Worm (Caenorhabditis elegans) whole organism, L2 larva: ENCODE data around the gene T06A1.5.

ENCODE experiments used
- C34F6.9 ChIP-seq: fragments of 150-350 bp; optimal IDR thresholded peaks from 2 replicates; lab custom pipeline; 2014; ENCODE audit warnings: missing biosample characterization, missing genetic modification characterization
- F13H6.1 ChIP-seq: sonication (generic microtip); optimal IDR thresholded peaks from 2 replicates; lab custom pipeline; 2016; ENCODE audit warnings: missing genetic modification characterization, missing compliant biosample characterization
- R02D3.7 ChIP-seq: fragments of 150-350 bp; optimal IDR thresholded peaks from 2 replicates; lab custom pipeline; 2014; ENCODE audit warnings: missing biosample characterization, missing genetic modification characterization
- Y55F3AM.14 ChIP-seq: fragments of 200-800 bp; sonication (Bioruptor generic); optimal IDR thresholded peaks from 2 replicates; lab custom pipeline; 2018; ENCODE audit warnings: mild to moderate bottlenecking, missing genetic modification characterization, missing compliant biosample characterization
- ZK546.5 ChIP-seq: sonication (generic microtip); optimal IDR thresholded peaks from 2 replicates; lab custom pipeline; 2017; ENCODE audit warnings: missing biosample characterization, missing genetic modification characterization
- alr-1 ChIP-seq: fragments of 150-350 bp; optimal IDR thresholded peaks from 2 replicates; lab custom pipeline; 2014; ENCODE audit warnings: missing biosample characterization, missing genetic modification characterization
- ama-1 ChIP-seq: fragments of 150-350 bp; optimal IDR thresholded peaks from 2 replicates; lab custom pipeline; 2018; ENCODE audit warnings: inconsistent platforms
- blmp-1 ChIP-seq: sonication (generic microtip); optimal IDR thresholded peaks from 2 replicates; lab custom pipeline; 2017; ENCODE audit warnings: missing genetic modification characterization, mild to moderate bottlenecking, missing compliant biosample characterization, antibody characterized with exemption, moderate library complexity; ENCODE audit not compliant: insufficient read depth
- ceh-16 ChIP-seq: fragments of 150-350 bp; optimal IDR thresholded peaks from 2 replicates; lab custom pipeline; 2014; ENCODE audit warnings: missing biosample characterization, missing genetic modification characterization
- ceh-82 ChIP-seq: fragments of 150-350 bp; optimal IDR thresholded peaks from 2 replicates; lab custom pipeline; 2014; ENCODE audit warnings: missing biosample characterization, missing genetic modification characterization
- egl-27 ChIP-seq: sonication (generic microtip); optimal IDR thresholded peaks from 3 replicates; lab custom pipeline; 2017; ENCODE audit warnings: missing biosample characterization, missing genetic modification reagents, missing genetic modification characterization
- elt-3 ChIP-seq: sonication (generic microtip); optimal IDR thresholded peaks from 2 replicates; lab custom pipeline; 2017; ENCODE audit warnings: missing biosample characterization, missing genetic modification characterization
- fos-1 ChIP-seq: fragments of 150-350 bp; optimal IDR thresholded peaks from 2 replicates; lab custom pipeline; 2014; ENCODE audit warnings: missing biosample characterization, missing genetic modification characterization
- gmeb-1 ChIP-seq: fragments of 150-350 bp; optimal IDR thresholded peaks from 2 replicates; lab custom pipeline; 2014; ENCODE audit warnings: missing biosample characterization, missing genetic modification characterization
- lin-11 ChIP-seq: fragments of 150-350 bp; sonication (generic microtip); optimal IDR thresholded peaks from 2 replicates; lab custom pipeline; 2014; ENCODE audit warnings: missing biosample characterization, missing genetic modification characterization, inconsistent platforms, mixed read lengths
- lin-13 ChIP-seq: fragments of 150-350 bp; optimal IDR thresholded peaks from 2 replicates; lab custom pipeline; 2014; ENCODE audit warnings: missing biosample characterization, missing genetic modification reagents, missing genetic modification characterization
- lsy-2 ChIP-seq, 2 experiments: fragments of 150-350 bp in 1 of 2; sonication (generic microtip) in 1 of 2; optimal IDR thresholded peaks; 2 replicates each; lab custom pipeline; 2014 to 2017; ENCODE audit warnings: missing biosample characterization in 2 of 2, missing genetic modification characterization in 2 of 2
- mab-5 ChIP-seq: fragments of 150-350 bp; optimal IDR thresholded peaks from 2 replicates; lab custom pipeline; 2014; ENCODE audit warnings: missing biosample characterization, missing genetic modification characterization
- mbf-1 ChIP-seq: sonication (generic microtip); optimal IDR thresholded peaks from 2 replicates; lab custom pipeline; 2017; ENCODE audit warnings: missing biosample characterization, missing genetic modification characterization
- mdl-1 ChIP-seq, 2 experiments: fragments of 150-350 bp in 1 of 2; sonication (generic microtip) in 1 of 2; optimal IDR thresholded peaks; 2 replicates each; lab custom pipeline; 2017; ENCODE audit warnings: missing biosample characterization in 2 of 2, missing genetic modification characterization in 2 of 2
- nhr-11 ChIP-seq: fragments of 150-350 bp; optimal IDR thresholded peaks from 2 replicates; lab custom pipeline; 2014; ENCODE audit warnings: missing biosample characterization, missing genetic modification characterization
- nhr-12 ChIP-seq: fragments of 150-350 bp; optimal IDR thresholded peaks from 2 replicates; lab custom pipeline; 2014; ENCODE audit warnings: missing biosample characterization, missing genetic modification characterization
- nhr-23 ChIP-seq: fragments of 150-350 bp; optimal IDR thresholded peaks from 2 replicates; lab custom pipeline; 2014; ENCODE audit warnings: missing biosample characterization, missing genetic modification reagents, missing genetic modification characterization
- nhr-237 ChIP-seq: fragments of 150-350 bp; optimal IDR thresholded peaks from 2 replicates; lab custom pipeline; 2014; ENCODE audit warnings: missing biosample characterization, missing genetic modification characterization
- nhr-6 ChIP-seq: fragments of 150-350 bp; optimal IDR thresholded peaks from 2 replicates; lab custom pipeline; 2014; ENCODE audit warnings: missing biosample characterization, missing genetic modification characterization
- nhr-77 ChIP-seq: fragments of 150-350 bp; optimal IDR thresholded peaks from 2 replicates; lab custom pipeline; 2014; ENCODE audit warnings: missing biosample characterization, missing genetic modification characterization
- peb-1 ChIP-seq: fragments of 150-350 bp; optimal IDR thresholded peaks from 2 replicates; lab custom pipeline; 2014; ENCODE audit warnings: missing biosample characterization, missing genetic modification characterization
- skn-1 ChIP-seq: sonication (generic microtip); optimal IDR thresholded peaks from 2 replicates; lab custom pipeline; 2017; ENCODE audit warnings: missing biosample characterization, missing genetic modification characterization
- sma-3 ChIP-seq: sonication (generic microtip); optimal IDR thresholded peaks from 2 replicates; lab custom pipeline; 2016; ENCODE audit warnings: missing genetic modification reagents, missing genetic modification characterization, missing compliant biosample characterization
- sma-9 ChIP-seq, 2 experiments: fragments of 150-350 bp in 1 of 2; sonication (generic microtip) in 1 of 2; optimal IDR thresholded peaks; 2 replicates each; lab custom pipeline; 2014 to 2016; ENCODE audit warnings: missing genetic modification characterization in 2 of 2, mild to moderate bottlenecking in 1 of 2, missing biosample characterization in 1 of 2, missing compliant biosample characterization in 1 of 2, missing genetic modification reagents in 1 of 2, moderate library complexity in 1 of 2
- snpc-4 ChIP-seq: fragments of 150-350 bp; optimal IDR thresholded peaks from 2 replicates; lab custom pipeline; 2014; ENCODE audit warnings: missing biosample characterization, missing genetic modification characterization
- unc-55 ChIP-seq: fragments of 150-350 bp; sonication (generic microtip); optimal IDR thresholded peaks from 3 replicates; lab custom pipeline; 2014; ENCODE audit warnings: missing biosample characterization, missing genetic modification reagents, missing genetic modification characterization
- ztf-1 ChIP-seq: fragments of 200-800 bp; sonication (Bioruptor generic); conservative IDR thresholded peaks from 2 replicates; pipeline ENCODE4 v1.3.6; 2022; ENCODE audit warnings: missing genetic modification characterization, missing compliant biosample characterization
- ztf-4 ChIP-seq: fragments of 150-350 bp; optimal IDR thresholded peaks from 2 replicates; lab custom pipeline; 2014; ENCODE audit warnings: missing biosample characterization, missing genetic modification characterization

Gene T06A1.5

DNA sequence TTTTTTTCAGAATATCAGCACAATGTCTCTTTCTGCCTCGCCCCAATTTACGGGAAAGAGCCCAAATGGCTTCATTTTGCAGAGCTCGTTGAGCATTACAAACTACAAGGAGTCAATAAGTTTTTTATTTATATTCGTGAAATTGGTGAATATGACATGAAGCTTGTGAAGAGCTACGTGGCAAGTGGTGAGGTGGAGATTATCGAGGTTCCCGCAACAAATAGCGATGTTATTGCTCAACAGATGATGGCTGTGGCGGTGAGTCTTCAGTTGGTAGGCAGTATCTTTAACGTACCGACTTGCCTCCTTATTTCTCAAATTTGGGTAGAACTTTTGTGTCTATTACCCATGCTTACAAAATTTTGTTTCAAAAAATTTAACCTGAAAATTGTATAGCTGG is 1.4 kb downstream of the T06A1.5 start:
- no peak for TF ChIP-seq egl-27 (tag; lab: Kevin White, UChicago)
- TF ChIP-seq ceh-16: no peak
- no peak for TF ChIP-seq nhr-12 (tag; lab: Kevin White, UChicago)
- no peak for TF ChIP-seq F13H6.1 (tag; lab: Kevin White, UChicago)
- TF ChIP-seq snpc-4 (tag; lab: Kevin White, UChicago): no peak
- no peak for TF ChIP-seq elt-3 (tag; lab: Kevin White, UChicago)
- no peak for TF ChIP-seq ama-1 (lab: Kevin White, UChicago)

DNA sequence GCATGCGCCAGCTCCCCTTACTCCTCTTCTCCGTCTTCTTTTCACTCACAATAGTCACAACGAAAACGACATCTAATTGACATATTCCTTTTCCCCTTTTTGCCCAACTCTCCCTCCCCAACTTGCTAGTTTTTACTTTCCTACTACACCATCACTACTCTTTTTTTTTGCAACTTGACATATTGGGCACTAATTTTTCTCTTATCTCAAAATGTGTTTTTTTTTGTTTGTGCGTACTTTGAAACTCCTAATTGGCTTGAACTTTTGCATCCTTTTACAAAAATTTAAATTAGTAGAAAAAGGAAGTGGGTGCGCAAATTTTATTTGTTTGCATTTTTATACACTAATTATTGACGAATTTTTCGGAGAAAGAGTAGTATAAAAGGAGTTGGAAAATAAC is 8.5 kb downstream of the T06A1.5 start:
- TF ChIP-seq sma-3 (GFP tag; lab: Kevin White, UChicago) (no peak), nhr-77 (tag; lab: Kevin White, UChicago) (no peak), nhr-237 (tag; lab: Kevin White, UChicago) (no peak), gmeb-1 (no peak), mbf-1 (no peak), C34F6.9 (no peak), nhr-23 (no peak), nhr-11 (tag; lab: Kevin White, UChicago) (no peak), peb-1 (tag; lab: Kevin White, UChicago) (no peak), skn-1 (tag; lab: Kevin White, UChicago) (no peak), alr-1 (no peak), Y55F3AM.14 (no peak), nhr-6 (tag; lab: Kevin White, UChicago) (no peak), lin-11 (no peak), blmp-1 (tag; lab: Kevin White, UChicago) (no peak), ztf-4 (no peak)

DNA sequence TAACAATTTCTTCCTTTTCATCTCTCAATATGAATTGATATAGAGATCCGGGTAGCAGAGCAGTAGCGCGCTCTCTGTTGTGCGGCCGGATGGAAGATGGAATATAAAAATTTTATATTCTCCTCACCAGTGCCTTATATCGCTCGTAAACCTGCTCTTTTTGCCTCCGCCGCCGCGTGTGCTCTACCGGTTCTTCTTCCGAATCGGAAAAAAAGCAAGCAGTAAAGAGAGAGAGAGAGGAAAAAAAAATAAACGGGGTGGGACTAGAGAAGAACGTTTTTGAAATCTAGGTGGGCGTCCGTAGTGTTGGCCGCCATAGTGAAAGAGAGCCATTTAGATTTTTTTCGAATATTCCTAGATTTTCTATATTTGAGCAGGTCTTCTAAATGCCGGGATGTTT is 10.9 kb downstream of the T06A1.5 start, which contains the start of gene glb-25:
TSS of gene glb-25 (plus strand) at position 301 of the 400 bp plus-strand sequence.
- no peak for TF ChIP-seq C34F6.9
- no peak for TF ChIP-seq ZK546.5
- TF ChIP-seq elt-3 (tag; lab: Kevin White, UChicago): no peak
- no peak for TF ChIP-seq lsy-2 (tag; optimal IDR thresholded peaks at IDR 0.05; lab: Kevin White, UChicago)
- TF ChIP-seq mab-5 (tag; lab: Kevin White, UChicago): no peak
- TF ChIP-seq unc-55 (GFP tag; lab: Kevin White, UChicago): no peak
- TF ChIP-seq R02D3.7 (tag; lab: Kevin White, UChicago): no peak
- no peak for TF ChIP-seq nhr-11 (tag; lab: Kevin White, UChicago)
- TF ChIP-seq Y55F3AM.14: no peak
- no peak for TF ChIP-seq ztf-1 (GFP tag; lab: Robert Waterston, UW)
- TF ChIP-seq ama-1 (lab: Kevin White, UChicago): no peak
- TF ChIP-seq nhr-237 (tag; lab: Kevin White, UChicago): no peak
- no peak for TF ChIP-seq skn-1 (tag; lab: Kevin White, UChicago)
- TF ChIP-seq alr-1: no peak
- TF ChIP-seq ztf-4: no peak
- TF ChIP-seq gmeb-1: no peak
- no peak for TF ChIP-seq sma-9 (GFP tag; optimal IDR thresholded peaks at IDR 0.05; lab: Kevin White, UChicago)
- TF ChIP-seq sma-9 (tag; optimal IDR thresholded peaks at IDR 0.05; lab: Kevin White, UChicago): no peak
- TF ChIP-seq fos-1 (tag; lab: Kevin White, UChicago): no peak
- TF ChIP-seq F13H6.1 (tag; lab: Kevin White, UChicago): no peak

DNA sequence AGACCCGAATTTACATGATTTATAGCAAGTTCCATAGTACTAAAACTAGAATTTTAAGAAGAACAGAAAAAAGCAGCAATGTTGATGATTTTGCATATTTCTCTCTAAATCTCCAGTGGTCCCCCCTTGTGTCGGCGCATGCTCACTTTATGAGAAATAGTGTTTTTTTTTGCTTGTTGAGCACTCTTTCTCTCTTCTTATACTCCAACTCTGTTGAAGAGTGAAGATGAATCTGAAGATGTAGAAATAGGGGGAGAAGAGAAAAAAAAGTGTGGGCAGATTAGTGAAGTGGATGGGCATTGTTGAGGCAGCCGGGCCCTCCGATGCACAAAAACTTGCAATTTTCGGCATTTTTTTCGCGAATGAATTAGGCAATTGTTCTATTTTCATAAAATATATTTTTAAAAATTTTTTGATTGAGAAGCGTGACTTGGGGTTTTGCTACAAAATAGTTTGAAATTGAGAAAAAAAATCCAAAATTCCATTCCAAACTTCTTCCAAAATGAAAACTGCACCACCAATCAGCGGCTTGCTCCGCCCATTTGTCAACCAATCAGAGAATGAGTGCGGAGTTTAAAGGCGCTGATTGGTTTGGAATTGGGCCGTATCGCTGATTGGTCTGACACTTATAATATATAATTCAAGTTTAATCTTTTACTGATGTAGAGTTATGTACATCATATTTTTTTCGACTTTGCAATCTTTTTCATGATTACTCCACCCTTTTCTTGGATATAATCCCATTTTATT is 13.6 kb downstream of the T06A1.5 start:
- TF ChIP-seq C34F6.9 (peak; percentile 10), unc-55 (GFP tag; lab: Kevin White, UChicago) (peak; percentile 21), ceh-16 (no peak), Y55F3AM.14 (no peak), sma-3 (GFP tag; lab: Kevin White, UChicago) (no peak), mdl-1 (tag; optimal IDR thresholded peaks at IDR 0.05; lab: Kevin White, UChicago) (no peak), nhr-237 (tag; lab: Kevin White, UChicago) (no peak), nhr-23 (no peak), lin-13 (GFP tag; lab: Kevin White, UChicago) (no peak), ceh-82 (tag; lab: Kevin White, UChicago) (no peak)
- TF ChIP-seq, all 48 proteins: peak for 2
